Worm (Caenorhabditis elegans) whole organism, mixed stage, embryonic: ENCODE data around the gene pqn-89.

Source experiments
- bed-3 ChIP-seq: fragments of 200-800 bp; sonication (Bioruptor generic); optimal IDR thresholded peaks from 3 replicates; lab custom pipeline; 2018; ENCODE audit warnings: mild to moderate bottlenecking, missing genetic modification characterization, moderate library complexity, missing compliant biosample characterization
- blmp-1 ChIP-seq: fragments of 150-350 bp; optimal IDR thresholded peaks from 2 replicates; lab custom pipeline; 2014; ENCODE audit warnings: missing biosample characterization, missing genetic modification characterization
- ceh-39 ChIP-seq: fragments of 150-350 bp; optimal IDR thresholded peaks from 2 replicates; lab custom pipeline; 2014; ENCODE audit warnings: missing biosample characterization, missing genetic modification characterization
- ceh-43 ChIP-seq: fragments of 200-800 bp; sonication (Bioruptor generic); optimal IDR thresholded peaks from 2 replicates; lab custom pipeline; 2018; ENCODE audit warnings: mild to moderate bottlenecking, missing genetic modification characterization, moderate library complexity, missing compliant biosample characterization
- ceh-83 ChIP-seq: fragments of 200-800 bp; sonication (Bioruptor generic); optimal IDR thresholded peaks from 2 replicates; lab custom pipeline; 2018; ENCODE audit warnings: mild to moderate bottlenecking, missing genetic modification characterization, missing compliant biosample characterization
- ces-1 ChIP-seq: fragments of 150-350 bp; optimal IDR thresholded peaks from 2 replicates; lab custom pipeline; 2014; ENCODE audit warnings: missing biosample characterization, missing genetic modification reagents, missing genetic modification characterization
- cnd-1 ChIP-seq: fragments of 200-800 bp; sonication (Bioruptor generic); optimal IDR thresholded peaks from 2 replicates; lab custom pipeline; 2018; ENCODE audit warnings: mild to moderate bottlenecking, missing genetic modification characterization, missing compliant biosample characterization
- drap-1 ChIP-seq: fragments of 200-800 bp; sonication (Bioruptor generic); optimal IDR thresholded peaks from 3 replicates; lab custom pipeline; 2018; ENCODE audit warnings: mild to moderate bottlenecking, missing genetic modification characterization, missing compliant biosample characterization
- elt-1 ChIP-seq: sonication (generic microtip); optimal IDR thresholded peaks from 2 replicates; lab custom pipeline; 2017; ENCODE audit warnings: missing genetic modification characterization, mild to moderate bottlenecking, missing compliant biosample characterization, antibody characterized with exemption, moderate library complexity, borderline replicate concordance; ENCODE audit not compliant: insufficient read depth
- elt-3 ChIP-seq: fragments of 150-350 bp; optimal IDR thresholded peaks from 2 replicates; lab custom pipeline; 2014; ENCODE audit warnings: missing biosample characterization, missing genetic modification characterization
- ham-2 ChIP-seq: fragments of 200-800 bp; sonication (Bioruptor generic); optimal IDR thresholded peaks from 2 replicates; lab custom pipeline; 2018; ENCODE audit warnings: mild to moderate bottlenecking, missing genetic modification characterization, missing compliant biosample characterization
- lin-13 ChIP-seq: fragments of 150-350 bp; optimal IDR thresholded peaks from 2 replicates; lab custom pipeline; 2014; ENCODE audit warnings: missing biosample characterization, missing genetic modification characterization
- lin-32 ChIP-seq: fragments of 200-800 bp; sonication (Bioruptor generic); optimal IDR thresholded peaks from 2 replicates; lab custom pipeline; 2018; ENCODE audit warnings: mild to moderate bottlenecking, missing genetic modification characterization, missing compliant biosample characterization
- lsy-2 ChIP-seq: fragments of 150-350 bp; optimal IDR thresholded peaks from 2 replicates; lab custom pipeline; 2014; ENCODE audit warnings: missing biosample characterization, missing genetic modification characterization
- mab-5 ChIP-seq: fragments of 150-350 bp; optimal IDR thresholded peaks from 2 replicates; lab custom pipeline; 2014; ENCODE audit warnings: missing biosample characterization, missing genetic modification characterization
- mep-1 ChIP-seq: fragments of 150-350 bp; optimal IDR thresholded peaks from 2 replicates; lab custom pipeline; 2017; ENCODE audit warnings: missing biosample characterization, missing genetic modification reagents, missing genetic modification characterization, inconsistent platforms
- mls-2 ChIP-seq: sonication (generic microtip); optimal IDR thresholded peaks from 2 replicates; lab custom pipeline; 2016; ENCODE audit warnings: mild to moderate bottlenecking, missing genetic modification characterization, moderate library complexity, missing compliant biosample characterization
- nhr-12 ChIP-seq: fragments of 150-350 bp; optimal IDR thresholded peaks from 2 replicates; lab custom pipeline; 2014; ENCODE audit warnings: missing biosample characterization, missing genetic modification characterization
- nhr-237 ChIP-seq: fragments of 150-350 bp; optimal IDR thresholded peaks from 2 replicates; lab custom pipeline; 2014; ENCODE audit warnings: missing biosample characterization, missing genetic modification characterization
- nhr-28 ChIP-seq: fragments of 150-350 bp; optimal IDR thresholded peaks from 2 replicates; lab custom pipeline; 2014; ENCODE audit warnings: missing biosample characterization, missing genetic modification characterization
- nhr-76 ChIP-seq: sonication (generic microtip); optimal IDR thresholded peaks from 2 replicates; lab custom pipeline; 2017; ENCODE audit warnings: missing biosample characterization, missing genetic modification characterization
- pha-4 ChIP-seq: fragments of 150-350 bp; optimal IDR thresholded peaks from 2 replicates; lab custom pipeline; 2018; ENCODE audit warnings: missing biosample characterization, missing genetic modification reagents, missing genetic modification characterization
- sem-2 ChIP-seq: fragments of 200-800 bp; sonication (Bioruptor generic); optimal IDR thresholded peaks from 2 replicates; lab custom pipeline; 2018; ENCODE audit warnings: mild to moderate bottlenecking, missing genetic modification characterization, missing compliant biosample characterization
- snpc-4 ChIP-seq: fragments of 150-350 bp; optimal IDR thresholded peaks from 2 replicates; lab custom pipeline; 2014; ENCODE audit warnings: missing biosample characterization, missing genetic modification characterization
- sptf-1 ChIP-seq: sonication (generic microtip); optimal IDR thresholded peaks from 2 replicates; lab custom pipeline; 2017; ENCODE audit warnings: mild to moderate bottlenecking, missing genetic modification characterization, moderate library complexity, missing compliant biosample characterization
- tbx-8 ChIP-seq: fragments of 200-800 bp; sonication (Bioruptor generic); optimal IDR thresholded peaks from 2 replicates; lab custom pipeline; 2018; ENCODE audit warnings: mild to moderate bottlenecking, missing genetic modification characterization, moderate library complexity, missing compliant biosample characterization
- unc-39 ChIP-seq: fragments of 150-350 bp; optimal IDR thresholded peaks from 2 replicates; lab custom pipeline; 2014; ENCODE audit warnings: missing biosample characterization, missing genetic modification characterization
- unc-62 ChIP-seq: fragments of 150-350 bp; optimal IDR thresholded peaks from 2 replicates; lab custom pipeline; 2014; ENCODE audit warnings: missing biosample characterization, missing genetic modification reagents, missing genetic modification characterization
- zip-8 ChIP-seq: fragments of 150-350 bp; optimal IDR thresholded peaks from 2 replicates; lab custom pipeline; 2014; ENCODE audit warnings: missing biosample characterization, missing genetic modification characterization

The pqn-89 gene

ce11 chrIV:6542962-6543361, 36.4 kb downstream of the pqn-89 start:
- TF ChIP-seq ces-1 (GFP tag; lab: Kevin White, UChicago) (peak; percentile 92), sem-2 (GFP tag; lab: Kevin White, UChicago) (no peak)
- TF ChIP-seq, all 35 proteins: peak for 1

DNA sequence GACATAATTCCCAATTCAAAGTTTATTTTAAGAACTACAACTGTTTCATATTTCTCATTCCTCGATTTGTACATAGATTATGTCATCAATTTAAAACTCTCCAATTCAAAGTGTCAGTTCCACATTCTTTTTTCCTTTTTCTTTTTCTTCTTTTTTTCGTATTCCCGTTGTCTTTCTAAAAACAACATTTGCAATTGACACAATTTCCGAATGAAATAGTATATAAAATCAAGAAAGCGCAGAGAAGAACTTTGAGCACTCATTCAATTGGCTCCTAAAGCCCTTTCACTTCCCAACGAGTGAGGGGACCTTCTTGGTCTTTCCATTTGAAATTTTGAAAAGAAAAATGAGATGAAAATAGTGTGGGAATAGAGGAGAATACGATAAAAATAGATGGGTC, 40.9 kb downstream of the pqn-89 start:
- TF ChIP-seq bed-3 (no peak), nhr-12 (no peak), ces-1 (GFP tag; lab: Kevin White, UChicago) (peak; percentile 74), tbx-8 (GFP tag; lab: Kevin White, UChicago) (no peak), ceh-43 (GFP tag; lab: Kevin White, UChicago) (no peak), mep-1 (tag; lab: Kevin White, UChicago) (no peak)
- TF ChIP-seq, all 35 proteins: peak for 1

DNA sequence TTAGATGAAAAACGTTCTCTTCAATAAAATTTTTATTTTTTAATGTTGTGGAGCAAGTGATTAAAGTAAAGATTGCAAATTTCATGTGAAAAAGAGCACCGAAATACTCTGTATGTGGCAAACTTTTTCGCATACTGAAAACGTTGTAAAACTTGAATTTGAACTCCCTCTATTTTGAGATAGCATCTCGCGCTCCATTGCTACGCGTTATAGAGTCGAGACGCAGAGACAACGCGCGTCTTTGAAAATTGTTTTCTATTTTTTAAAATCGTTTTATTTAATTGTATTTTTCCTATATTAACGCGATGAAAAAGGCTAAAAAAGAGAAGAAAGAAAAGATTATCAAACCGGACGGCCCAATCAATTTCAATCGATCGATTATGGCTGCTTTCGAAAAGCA, 42.1 kb downstream of the pqn-89 start, which contains the start of gene fan-1:
TSS of gene fan-1 (plus strand) at position 78 of the 400 bp plus-strand sequence.
- no peak for TF ChIP-seq lsy-2 (tag; lab: Kevin White, UChicago)
- TF ChIP-seq elt-1 (tag; lab: Kevin White, UChicago), result peak; percentile 14
- TF ChIP-seq ceh-39, result no peak
- TF ChIP-seq pha-4 (tag; lab: Kevin White, UChicago), result peak; percentile 9
- TF ChIP-seq mep-1 (tag; lab: Kevin White, UChicago), result peak; percentile 36
- TF ChIP-seq nhr-237 (tag; lab: Kevin White, UChicago), result peak; percentile 28
- TF ChIP-seq ces-1 (GFP tag; lab: Kevin White, UChicago), result peak; percentile 50
- no peak for TF ChIP-seq unc-62 (GFP tag; lab: Kevin White, UChicago)

DNA sequence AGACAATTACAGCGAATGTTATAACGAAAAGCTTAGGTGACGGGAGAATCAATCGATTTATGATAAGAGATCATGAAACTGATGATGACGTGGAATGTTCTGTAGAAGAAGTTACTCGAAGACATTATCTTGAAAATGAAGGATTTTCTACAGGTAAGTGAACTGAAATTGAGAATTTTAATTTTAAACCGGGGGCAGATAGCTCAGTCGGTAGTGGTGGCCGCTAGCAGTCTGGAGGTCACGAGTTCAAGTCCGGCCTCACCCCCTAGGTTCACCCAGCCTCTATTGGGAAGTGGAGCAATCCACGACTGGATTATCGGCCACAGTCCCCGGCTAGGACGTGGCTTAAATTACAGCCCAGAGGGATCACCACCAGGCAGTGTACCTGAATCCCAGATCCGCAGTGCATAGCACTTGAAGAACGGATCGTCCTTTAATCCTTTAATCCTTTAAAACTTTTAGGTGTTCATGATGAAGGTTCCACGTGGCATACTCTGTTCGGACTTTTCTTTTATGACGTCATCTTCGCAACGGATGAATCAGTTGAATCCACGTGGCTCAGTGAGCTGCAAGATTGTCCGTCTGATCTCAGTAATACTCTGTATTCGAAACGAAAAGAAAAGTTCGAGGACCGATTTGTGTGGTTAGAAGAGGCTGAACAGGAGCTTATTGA, 45.0 kb downstream of the pqn-89 start:
- TF ChIP-seq zip-8 (tag; lab: Kevin White, UChicago), result peak; percentile 83
- TF ChIP-seq, all 35 proteins: peak for 1; not testable (repeated sequence) for 34

ce11 chrIV:6552036-6552435, 45.5 kb downstream of the pqn-89 start:
- TF ChIP-seq sptf-1 (tag; lab: Kevin White, UChicago) (no peak), cnd-1 (tag; lab: Kevin White, UChicago) (no peak), bed-3 (no peak), ceh-83 (GFP tag; lab: Kevin White, UChicago) (no peak), mls-2 (tag; lab: Kevin White, UChicago) (no peak), ceh-43 (GFP tag; lab: Kevin White, UChicago) (no peak), elt-1 (tag; lab: Kevin White, UChicago) (no peak), elt-3 (tag; lab: Kevin White, UChicago) (no peak), lin-13 (tag; lab: Kevin White, UChicago) (no peak), sem-2 (GFP tag; lab: Kevin White, UChicago) (no peak), snpc-4 (tag; lab: Kevin White, UChicago) (no peak), pha-4 (tag; lab: Kevin White, UChicago) (no peak), nhr-28 (tag; lab: Kevin White, UChicago) (no peak), unc-39 (tag; lab: Kevin White, UChicago) (no peak), drap-1 (GFP tag; lab: Kevin White, UChicago) (no peak), lin-32 (no peak), lsy-2 (tag; lab: Kevin White, UChicago) (no peak), mep-1 (tag; lab: Kevin White, UChicago) (no peak)
- TF ChIP-seq, all 35 proteins: peak for 0

DNA sequence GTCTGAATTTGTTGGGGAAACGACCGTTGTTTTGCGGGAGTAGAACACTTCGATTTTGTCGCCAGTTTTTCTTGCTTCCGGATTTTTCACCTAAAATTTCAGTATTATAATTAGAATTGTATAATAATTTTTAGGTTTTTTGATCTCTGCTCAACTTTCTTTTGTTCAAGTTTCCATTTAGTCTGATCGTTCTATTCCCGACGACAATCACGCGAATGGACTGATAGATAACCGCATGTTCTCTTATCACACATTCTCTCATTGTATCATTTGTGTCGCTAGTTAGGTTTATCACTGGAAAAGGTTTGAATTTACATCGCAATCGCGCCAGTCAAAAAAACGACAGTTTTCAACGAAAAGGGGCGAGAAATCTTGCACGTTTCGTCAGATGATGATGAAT, 48.3 kb downstream of the pqn-89 start:
- TF ChIP-seq ceh-83 (GFP tag; lab: Kevin White, UChicago) (no peak), bed-3 (no peak), nhr-76 (no peak), unc-39 (tag; lab: Kevin White, UChicago) (no peak), mab-5 (tag; lab: Kevin White, UChicago) (no peak), ham-2 (no peak), pha-4 (tag; lab: Kevin White, UChicago) (no peak), blmp-1 (tag; lab: Kevin White, UChicago) (no peak), unc-62 (GFP tag; lab: Kevin White, UChicago) (no peak), mls-2 (tag; lab: Kevin White, UChicago) (no peak), elt-3 (tag; lab: Kevin White, UChicago) (no peak)
